Worm (Caenorhabditis elegans): ENCODE results near the gene K11C4.1.

DNA sequence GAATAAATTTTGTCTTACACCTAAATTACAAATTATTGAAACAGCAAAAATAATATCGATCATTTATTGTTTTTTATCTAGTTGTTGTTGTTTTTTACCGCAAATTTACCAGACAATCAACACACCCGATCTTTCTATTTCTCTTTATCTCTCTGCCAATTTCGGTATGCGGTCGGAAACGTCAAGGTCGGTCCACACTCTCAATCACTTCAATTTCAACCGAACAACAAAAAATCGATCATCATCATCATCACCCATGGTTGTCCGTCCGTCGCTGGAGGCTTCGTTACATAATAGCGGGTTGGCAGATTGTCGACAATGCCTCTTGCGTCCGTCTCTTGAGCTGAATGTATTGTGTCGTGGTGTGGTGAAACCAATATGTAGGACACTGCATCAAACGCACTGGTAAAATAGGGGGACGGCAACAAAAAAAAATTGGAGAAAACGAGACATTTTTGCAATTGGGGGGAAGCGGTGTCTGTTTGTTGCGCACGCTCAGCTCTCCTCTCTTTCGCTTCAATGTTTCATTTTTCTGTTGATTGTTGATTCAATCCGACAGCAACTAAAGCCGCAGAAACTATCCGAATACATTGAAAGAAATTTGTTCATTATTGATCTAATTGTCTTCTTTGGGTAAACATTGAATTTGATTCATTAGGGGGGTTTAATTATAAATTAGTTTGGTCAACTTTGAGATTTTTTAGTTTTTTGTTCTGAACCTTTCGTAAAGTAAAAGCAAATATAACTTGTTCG, 19.9 kb upstream of the K11C4.1 start:
- TF ChIP-seq bed-3 (GFP tag; optimal IDR thresholded peaks at IDR 0.05) (no peak), unc-39 (tag; optimal IDR thresholded peaks at IDR 0.05) (no peak), nhr-12 (tag; optimal IDR thresholded peaks at IDR 0.05) (no peak)

All from whole organism, mixed stage, embryonic.